Worm (Caenorhabditis elegans): ENCODE measurements around the gene Y46G5A.20.
A peak's percentile ranks its signal among the peaks of the same experiment; 100 is the strongest.

Y46G5A.20 gene

ce11 chrII:12798814-12799213, 12.0 kb upstream of the Y46G5A.20 start (continued):
- TF ChIP-seq blmp-1 (tag; optimal IDR thresholded peaks at IDR 0.05; ENCODE audit: insufficient read depth) (peak; percentile 62), zag-1 (tag; optimal IDR thresholded peaks at IDR 0.05) (no peak), ceh-82 (tag; optimal IDR thresholded peaks at IDR 0.05) (no peak), lin-39 (tag; optimal IDR thresholded peaks at IDR 0.05) (no peak), egl-27 (tag; optimal IDR thresholded peaks at IDR 0.05) (peak; percentile 79), nhr-10 (tag; optimal IDR thresholded peaks at IDR 0.05) (no peak), aly-2 (tag; optimal IDR thresholded peaks at IDR 0.05) (no peak), nhr-129 (tag; optimal IDR thresholded peaks at IDR 0.05) (peak; percentile 80), elt-1 (tag; optimal IDR thresholded peaks at IDR 0.05) (peak; percentile 55), crh-2 (tag; optimal IDR thresholded peaks at IDR 0.05) (peak; percentile 87), sma-3 (GFP tag; optimal IDR thresholded peaks at IDR 0.05) (peak; percentile 96), nhr-77 (tag; optimal IDR thresholded peaks at IDR 0.05) (peak; percentile 41), alr-1 (tag; optimal IDR thresholded peaks at IDR 0.05) (no peak), mab-5 (tag; optimal IDR thresholded peaks at IDR 0.05) (no peak)

ce11 chrII:12799364-12799763, 11.4 kb upstream of the Y46G5A.20 start:
- TF ChIP-seq sem-4 (tag; optimal IDR thresholded peaks at IDR 0.05) (no peak), ztf-11 (tag; optimal IDR thresholded peaks at IDR 0.05) (no peak), nhr-237 (tag; optimal IDR thresholded peaks at IDR 0.05) (no peak), peb-1 (tag; optimal IDR thresholded peaks at IDR 0.05) (no peak), nhr-12 (tag; optimal IDR thresholded peaks at IDR 0.05) (no peak), snpc-4 (tag; optimal IDR thresholded peaks at IDR 0.05) (no peak), nhr-10 (tag; optimal IDR thresholded peaks at IDR 0.05) (no peak), sma-3 (GFP tag; optimal IDR thresholded peaks at IDR 0.05) (no peak), ama-1 (optimal IDR thresholded peaks at IDR 0.05) (no peak), sma-9 (GFP tag; optimal IDR thresholded peaks at IDR 0.05) (no peak), sma-9 (tag; optimal IDR thresholded peaks at IDR 0.05) (no peak), R02D3.7 (tag; optimal IDR thresholded peaks at IDR 0.05) (no peak), nhr-6 (tag; optimal IDR thresholded peaks at IDR 0.05) (no peak), nhr-21 (tag; optimal IDR thresholded peaks at IDR 0.05) (no peak), lin-39 (tag; optimal IDR thresholded peaks at IDR 0.05) (no peak), ceh-82 (tag; optimal IDR thresholded peaks at IDR 0.05) (no peak), ZK546.5 (tag; optimal IDR thresholded peaks at IDR 0.05) (no peak), zag-1 (tag; optimal IDR thresholded peaks at IDR 0.05) (no peak), elt-3 (tag; optimal IDR thresholded peaks at IDR 0.05) (no peak), mab-5 (tag; optimal IDR thresholded peaks at IDR 0.05) (no peak), F13H6.1 (tag; optimal IDR thresholded peaks at IDR 0.05) (no peak)

ce11 chrII:12799927-12800522, 10.8 kb upstream of the Y46G5A.20 start:
- TF ChIP-seq nhr-11 (tag; optimal IDR thresholded peaks at IDR 0.05) (peak; percentile 66), crh-2 (tag; optimal IDR thresholded peaks at IDR 0.05) (peak; percentile 66), elt-3 (tag; optimal IDR thresholded peaks at IDR 0.05) (no peak), ztf-4 (tag; optimal IDR thresholded peaks at IDR 0.05) (peak; percentile 8), lsy-2 (tag; optimal IDR thresholded peaks at IDR 0.05) (peak; percentile 73 to 89), nhr-21 (tag; optimal IDR thresholded peaks at IDR 0.05) (peak; percentile 63), unc-55 (GFP tag; optimal IDR thresholded peaks at IDR 0.05) (no peak), sma-3 (GFP tag; optimal IDR thresholded peaks at IDR 0.05) (peak; percentile 23), nhr-23 (tag; optimal IDR thresholded peaks at IDR 0.05) (no peak), C34F6.9 (tag; optimal IDR thresholded peaks at IDR 0.05) (peak; percentile 1), blmp-1 (tag; optimal IDR thresholded peaks at IDR 0.05; ENCODE audit: insufficient read depth) (peak; percentile 56), unc-62 (GFP tag; optimal IDR thresholded peaks at IDR 0.05) (no peak), nhr-6 (tag; optimal IDR thresholded peaks at IDR 0.05) (no peak), gmeb-1 (tag; optimal IDR thresholded peaks at IDR 0.05) (no peak), nhr-25 (tag; optimal IDR thresholded peaks at IDR 0.05) (peak; percentile 59), sma-9 (GFP tag; optimal IDR thresholded peaks at IDR 0.05) (peak; percentile 85), sma-9 (tag; optimal IDR thresholded peaks at IDR 0.05) (no peak), mab-5 (tag; optimal IDR thresholded peaks at IDR 0.05) (no peak), F13H6.1 (tag; optimal IDR thresholded peaks at IDR 0.05) (peak; percentile 31), mdl-1 (tag; optimal IDR thresholded peaks at IDR 0.05) (peak in 1 of 2 experiments; percentile 54), peb-1 (tag; optimal IDR thresholded peaks at IDR 0.05) (no peak)
